Worm (Caenorhabditis elegans) whole organism, young adult: ENCODE measurements around the gene F25B4.7.

Source experiments
- B0019.2 ChIP-seq: fragments of 200-800 bp; sonication (Bioruptor generic); conservative IDR thresholded peaks from 2 replicates; pipeline ENCODE4 v1.3.6; 2022; ENCODE audit warnings: missing genetic modification reagents, missing genetic modification characterization, missing compliant biosample characterization
- B0035.1 ChIP-seq: sonication (generic microtip); optimal IDR thresholded peaks from 2 replicates; lab custom pipeline; 2016; ENCODE audit warnings: missing genetic modification characterization, mild to moderate bottlenecking, missing compliant biosample characterization, missing genotype, missing genetic modification reagents
- D2030.7 ChIP-seq: fragments of 200-800 bp; sonication (Bioruptor generic); IDR thresholded peaks from 2 replicates; pipeline ENCODE4 v1.3.6; 2022; ENCODE audit warnings: missing genetic modification reagents, missing genetic modification characterization, missing compliant biosample characterization
- F52B5.7 ChIP-seq: sonication (generic microtip); optimal IDR thresholded peaks from 2 replicates; lab custom pipeline; 2016; ENCODE audit warnings: mild to moderate bottlenecking, missing genetic modification characterization, missing compliant biosample characterization
- F55B11.4 ChIP-seq: sonication (generic microtip); optimal IDR thresholded peaks from 2 replicates; lab custom pipeline; 2016; ENCODE audit warnings: missing compliant biosample characterization, missing genetic modification characterization, borderline replicate concordance; ENCODE audit not compliant: insufficient read depth
- F57C9.4 ChIP-seq: sonication (generic microtip); optimal IDR thresholded peaks from 2 replicates; lab custom pipeline; 2017; ENCODE audit warnings: mild to moderate bottlenecking, missing genetic modification characterization, missing compliant biosample characterization
- K12H6.12 ChIP-seq: fragments of 200-800 bp; sonication (Bioruptor generic); optimal IDR thresholded peaks from 2 replicates; lab custom pipeline; 2018; ENCODE audit warnings: mild to moderate bottlenecking, missing genetic modification characterization, missing compliant biosample characterization
- T26A5.8 ChIP-seq: sonication (generic microtip); optimal IDR thresholded peaks from 2 replicates; lab custom pipeline; 2016; ENCODE audit warnings: missing genetic modification characterization, missing compliant biosample characterization
- Y67H2A.10 ChIP-seq: fragments of 200-800 bp; sonication (Bioruptor generic); conservative IDR thresholded peaks from 2 replicates; pipeline ENCODE4 v1.3.6; 2022; ENCODE audit warnings: missing genetic modification reagents, missing genetic modification characterization, missing compliant biosample characterization
- Y95B8A.8 ChIP-seq: fragments of 200-800 bp; sonication (Bioruptor generic); IDR thresholded peaks from 2 replicates; pipeline ENCODE4 v1.3.6; 2022; ENCODE audit warnings: missing genetic modification reagents, missing genetic modification characterization, missing compliant biosample characterization
- bed-2 ChIP-seq: fragments of 200-800 bp; sonication (Bioruptor generic); IDR thresholded peaks from 2 replicates; pipeline ENCODE4 v1.3.6; 2022; ENCODE audit warnings: missing genetic modification reagents, missing genetic modification characterization, missing compliant biosample characterization
- ccch-3 ChIP-seq: fragments of 200-800 bp; sonication (Bioruptor generic); optimal IDR thresholded peaks from 2 replicates; lab custom pipeline; 2018; ENCODE audit warnings: mild to moderate bottlenecking, missing genetic modification characterization, missing compliant biosample characterization
- ceh-100 ChIP-seq: fragments of 200-800 bp; sonication (Bioruptor generic); IDR thresholded peaks from 2 replicates; pipeline ENCODE4 v1.3.6; 2022; ENCODE audit warnings: missing genetic modification reagents, missing genetic modification characterization, missing compliant biosample characterization
- ceh-58 ChIP-seq: fragments of 200-800 bp; sonication (Bioruptor generic); IDR thresholded peaks from 2 replicates; pipeline ENCODE4 v1.3.6; 2022; ENCODE audit warnings: missing genetic modification characterization, missing compliant biosample characterization
- chd-7 ChIP-seq: sonication (generic microtip); optimal IDR thresholded peaks from 2 replicates; lab custom pipeline; 2016; ENCODE audit warnings: mild to moderate bottlenecking, missing genetic modification characterization, moderate library complexity, missing compliant biosample characterization
- egrh-3 ChIP-seq: fragments of 200-800 bp; sonication (Bioruptor generic); IDR thresholded peaks from 2 replicates; pipeline ENCODE4 v1.3.6; 2022; ENCODE audit warnings: missing genetic modification reagents, missing genetic modification characterization, missing compliant biosample characterization
- ekl-4 ChIP-seq: fragments of 200-800 bp; sonication (Bioruptor generic); IDR thresholded peaks from 2 replicates; pipeline ENCODE4 v1.3.6; 2022; ENCODE audit warnings: missing genetic modification reagents, missing genetic modification characterization, missing compliant biosample characterization
- ets-4 ChIP-seq: fragments of 200-800 bp; sonication (Bioruptor generic); optimal IDR thresholded peaks from 2 replicates; lab custom pipeline; 2018; ENCODE audit warnings: mild to moderate bottlenecking, missing genetic modification characterization, missing compliant biosample characterization
- him-1 ChIP-seq: sonication (generic microtip); optimal IDR thresholded peaks from 2 replicates; lab custom pipeline; 2016; ENCODE audit warnings: missing genotype, missing genetic modification reagents, missing genetic modification characterization, missing compliant biosample characterization
- hlh-26 ChIP-seq: fragments of 200-800 bp; sonication (Bioruptor generic); conservative IDR thresholded peaks from 2 replicates; pipeline ENCODE4 v1.3.6; 2022; ENCODE audit warnings: missing genetic modification reagents, missing genetic modification characterization, missing compliant biosample characterization
- hmg-1.2 ChIP-seq: fragments of 200-800 bp; sonication (Bioruptor generic); IDR thresholded peaks from 2 replicates; pipeline ENCODE4 v1.3.6; 2022; ENCODE audit warnings: missing genetic modification reagents, missing genetic modification characterization, missing compliant biosample characterization
- hsf-1 ChIP-seq: fragments of 200-800 bp; sonication (Bioruptor generic); IDR thresholded peaks from 2 replicates; pipeline ENCODE4 v1.3.6; 2022; ENCODE audit warnings: missing genetic modification reagents, missing genetic modification characterization, missing compliant biosample characterization
- let-526 ChIP-seq: fragments of 200-800 bp; sonication (Bioruptor generic); IDR thresholded peaks from 2 replicates; pipeline ENCODE4 v1.3.6; 2022; ENCODE audit warnings: missing genetic modification reagents, missing genetic modification characterization, missing compliant biosample characterization
- lin-26 ChIP-seq: fragments of 200-800 bp; sonication (Bioruptor generic); IDR thresholded peaks from 2 replicates; pipeline ENCODE4 v1.3.6; 2022; ENCODE audit warnings: missing genetic modification reagents, missing genetic modification characterization, missing compliant biosample characterization
- lin-35 ChIP-seq, 3 experiments: fragments of 150-350 bp in 2 of 3; sonication (generic microtip) in 1 of 3; optimal IDR thresholded peaks; 2 replicates each; lab custom pipeline; 2014 to 2018; ENCODE audit warnings: missing biosample characterization in 3 of 3, missing genetic modification characterization in 3 of 3, missing genetic modification reagents in 3 of 3
- lin-40 ChIP-seq: sonication (generic microtip); optimal IDR thresholded peaks from 2 replicates; lab custom pipeline; 2016; ENCODE audit warnings: missing genetic modification characterization, mild to moderate bottlenecking, missing compliant biosample characterization, missing genotype, missing genetic modification reagents
- lin-54 ChIP-seq: fragments of 200-800 bp; sonication (Bioruptor generic); optimal IDR thresholded peaks from 2 replicates; lab custom pipeline; 2018; ENCODE audit warnings: mild to moderate bottlenecking, missing genetic modification characterization, missing compliant biosample characterization
- lsl-1 ChIP-seq: fragments of 200-800 bp; sonication (Bioruptor generic); optimal IDR thresholded peaks from 2 replicates; lab custom pipeline; 2018; ENCODE audit warnings: mild to moderate bottlenecking, missing genetic modification characterization, moderate library complexity, missing compliant biosample characterization
- lsy-27 ChIP-seq: sonication (generic microtip); optimal IDR thresholded peaks from 2 replicates; lab custom pipeline; 2017; ENCODE audit warnings: missing genetic modification characterization, mild to moderate bottlenecking, missing compliant biosample characterization, antibody characterized with exemption, missing genotype, borderline replicate concordance; ENCODE audit not compliant: insufficient read depth
- madf-3 ChIP-seq: fragments of 200-800 bp; sonication (Bioruptor generic); IDR thresholded peaks from 2 replicates; pipeline ENCODE4 v1.3.6; 2022; ENCODE audit warnings: missing genetic modification reagents, missing genetic modification characterization, missing compliant biosample characterization
- madf-6 ChIP-seq: fragments of 200-800 bp; sonication (Bioruptor generic); IDR thresholded peaks from 2 replicates; pipeline ENCODE4 v1.3.6; 2022; ENCODE audit warnings: missing genetic modification reagents, missing genetic modification characterization, missing compliant biosample characterization
- madf-8 ChIP-seq: fragments of 200-800 bp; sonication (Bioruptor generic); conservative IDR thresholded peaks from 2 replicates; pipeline ENCODE4 v1.3.6; 2022; ENCODE audit warnings: missing genetic modification reagents, missing genetic modification characterization, missing compliant biosample characterization
- nhr-179 ChIP-seq: sonication (generic microtip); optimal IDR thresholded peaks from 2 replicates; lab custom pipeline; 2016; ENCODE audit warnings: mild to moderate bottlenecking, missing genetic modification characterization, missing compliant biosample characterization
- nhr-80 ChIP-seq: sonication (generic microtip); optimal IDR thresholded peaks from 2 replicates; lab custom pipeline; 2016; ENCODE audit warnings: missing genetic modification characterization, missing compliant biosample characterization
- pbrm-1 ChIP-seq: fragments of 200-800 bp; sonication (Bioruptor generic); IDR thresholded peaks from 2 replicates; pipeline ENCODE4 v1.3.6; 2022; ENCODE audit warnings: missing genetic modification reagents, missing genetic modification characterization, missing compliant biosample characterization
- pha-4 ChIP-seq: fragments of 150-350 bp; sonication (generic microtip); optimal IDR thresholded peaks from 2 replicates; lab custom pipeline; 2014; ENCODE audit warnings: missing biosample characterization, missing genetic modification reagents, missing genetic modification characterization
- snpc-1.1 ChIP-seq: sonication (generic microtip); optimal IDR thresholded peaks from 2 replicates; lab custom pipeline; 2017; ENCODE audit warnings: missing genetic modification characterization, mild to moderate bottlenecking, missing compliant biosample characterization, antibody characterized with exemption, moderate library complexity, missing genotype, missing genetic modification reagents; ENCODE audit not compliant: insufficient read depth
- snpc-1.3 ChIP-seq: sonication (generic microtip); optimal IDR thresholded peaks from 2 replicates; lab custom pipeline; 2017; ENCODE audit warnings: missing genetic modification characterization, mild to moderate bottlenecking, missing compliant biosample characterization, antibody characterized with exemption, moderate library complexity, missing genotype, missing genetic modification reagents; ENCODE audit not compliant: insufficient read depth
- snpc-3.4 ChIP-seq: sonication (generic microtip); optimal IDR thresholded peaks from 2 replicates; lab custom pipeline; 2017; ENCODE audit warnings: missing genetic modification characterization, mild to moderate bottlenecking, missing compliant biosample characterization, antibody characterized with exemption, moderate library complexity, missing genotype, missing genetic modification reagents
- tbx-9 ChIP-seq: sonication (generic microtip); optimal IDR thresholded peaks from 2 replicates; lab custom pipeline; 2016; ENCODE audit warnings: borderline replicate concordance, missing genetic modification characterization, inconsistent platforms, missing compliant biosample characterization
- unc-130 ChIP-seq: sonication (generic microtip); optimal IDR thresholded peaks from 2 replicates; lab custom pipeline; 2016; ENCODE audit warnings: missing genetic modification reagents, missing genetic modification characterization, missing compliant biosample characterization
- xnd-1 ChIP-seq: sonication (generic microtip); optimal IDR thresholded peaks from 2 replicates; lab custom pipeline; 2016; ENCODE audit warnings: missing genotype, missing genetic modification reagents, missing genetic modification characterization, missing compliant biosample characterization
- ztf-18 ChIP-seq: sonication (generic microtip); optimal IDR thresholded peaks from 2 replicates; lab custom pipeline; 2016; ENCODE audit warnings: missing genotype, mild to moderate bottlenecking, missing genetic modification characterization, missing compliant biosample characterization
- ztf-22 ChIP-seq: fragments of 200-800 bp; sonication (Bioruptor generic); optimal IDR thresholded peaks from 2 replicates; lab custom pipeline; 2018; ENCODE audit warnings: mild to moderate bottlenecking, missing genetic modification characterization, moderate library complexity, missing compliant biosample characterization
- ztf-26 ChIP-seq: sonication (generic microtip); optimal IDR thresholded peaks from 2 replicates; lab custom pipeline; 2017; ENCODE audit warnings: missing genetic modification characterization, missing compliant biosample characterization
- ztf-28 ChIP-seq: fragments of 200-800 bp; sonication (Bioruptor generic); IDR thresholded peaks from 2 replicates; pipeline ENCODE4 v1.3.6; 2022; ENCODE audit warnings: missing genetic modification reagents, missing genetic modification characterization, missing compliant biosample characterization
- ztf-3 ChIP-seq: fragments of 200-800 bp; sonication (Bioruptor generic); optimal IDR thresholded peaks from 2 replicates; lab custom pipeline; 2018; ENCODE audit warnings: mild to moderate bottlenecking, missing genetic modification characterization, missing compliant biosample characterization

F25B4.7 gene

ce11 chrV:5717237-5717935, 30.4 kb upstream of the F25B4.7 start, which contains the start of gene rga-3 (continued):
- peak; percentile 99 for TF ChIP-seq madf-6 (GFP tag; lab: Robert Waterston, UW)
- TF ChIP-seq egrh-3 (GFP tag; lab: Robert Waterston, UW): 0 out of 2 replicates have a peak, but pooled peaks have one; percentile 7
- peak; percentile 82 for TF ChIP-seq hsf-1 (GFP tag; lab: Robert Waterston, UW)
- no peak for TF ChIP-seq B0035.1
- peak; percentile 93 for TF ChIP-seq snpc-1.3
- peak; percentile 97 for TF ChIP-seq xnd-1 (tag; lab: Kevin White, UChicago)
- TF ChIP-seq snpc-3.4 (tag; lab: Kevin White, UChicago): peak; percentile 95
- TF ChIP-seq chd-7: no peak
- peak; percentile 92 for TF ChIP-seq B0019.2
- peak; percentile 97 for TF ChIP-seq madf-8 (GFP tag; lab: Robert Waterston, UW)
- TF ChIP-seq pha-4: no peak
- TF ChIP-seq madf-3 (GFP tag; lab: Robert Waterston, UW): peak; percentile 91
- no peak for TF ChIP-seq K12H6.12 (tag; lab: Kevin White, UChicago)
- TF ChIP-seq pbrm-1 (GFP tag; lab: Robert Waterston, UW): peak; percentile 78
- peak; percentile 100 for TF ChIP-seq lsl-1 (GFP tag; lab: Kevin White, UChicago)
- TF ChIP-seq ztf-28: peak; percentile 90
- TF ChIP-seq ceh-58: no peak
- TF ChIP-seq lsy-27: no peak
- no peak for TF ChIP-seq F55B11.4 (tag; lab: Kevin White, UChicago)
- no peak for TF ChIP-seq ztf-3 (GFP tag; lab: Kevin White, UChicago)
- TF ChIP-seq hmg-1.2 (GFP tag; lab: Robert Waterston, UW): peak; percentile 60
- TF ChIP-seq Y95B8A.8 (GFP tag; lab: Robert Waterston, UW): peak; percentile 86
- no peak for TF ChIP-seq bed-2 (GFP tag; lab: Robert Waterston, UW)
- TF ChIP-seq nhr-179 (tag; lab: Kevin White, UChicago): no peak
- TF ChIP-seq let-526 (GFP tag; lab: Robert Waterston, UW): no peak
- TF ChIP-seq lin-26 (GFP tag; lab: Robert Waterston, UW): no peak
- no peak for TF ChIP-seq F52B5.7 (tag; lab: Kevin White, UChicago)
- 0 out of 2 replicates have a peak, but pooled peaks have one; percentile 23 for TF ChIP-seq Y67H2A.10 (GFP tag; lab: Robert Waterston, UW)
- no peak for TF ChIP-seq ztf-26 (tag; lab: Kevin White, UChicago)
- peak; percentile 87 for TF ChIP-seq ekl-4
- no peak for TF ChIP-seq ccch-3 (GFP tag; lab: Kevin White, UChicago)
- peak; percentile 95 for TF ChIP-seq unc-130 (GFP tag; lab: Kevin White, UChicago)
- TF ChIP-seq T26A5.8 (tag; lab: Kevin White, UChicago): no peak
- no peak for TF ChIP-seq F57C9.4
- TF ChIP-seq ztf-22: no peak
- no peak for TF ChIP-seq nhr-80 (tag; lab: Kevin White, UChicago)
- TF ChIP-seq lin-35 (GFP tag; optimal IDR thresholded peaks at IDR 0.05; lab: Kevin White, UChicago): peak in 2 of 3 experiments; percentile 41 to 78
- TF ChIP-seq ztf-18 (tag; lab: Kevin White, UChicago): peak; percentile 66
- TF ChIP-seq lin-54 (GFP tag; lab: Kevin White, UChicago): peak; percentile 93
- peak; percentile 55; the same call in 1 of the 2 replicates for TF ChIP-seq ceh-100 (GFP tag; lab: Robert Waterston, UW)
- TF ChIP-seq him-1: peak; percentile 91
- no peak for TF ChIP-seq ets-4 (GFP tag; lab: Kevin White, UChicago)
- TF ChIP-seq D2030.7 (GFP tag; lab: Robert Waterston, UW): peak; percentile 98
- TF ChIP-seq lin-40 (tag; lab: Kevin White, UChicago): no peak
- TF ChIP-seq hlh-26 (GFP tag; lab: Robert Waterston, UW): no peak
- TF ChIP-seq tbx-9 (tag; lab: Kevin White, UChicago): no peak
- peak; percentile 82 for TF ChIP-seq snpc-1.1 (tag; lab: Kevin White, UChicago)
